Worm (Caenorhabditis elegans): ENCODE measurements around the gene lip-1.

DNA sequence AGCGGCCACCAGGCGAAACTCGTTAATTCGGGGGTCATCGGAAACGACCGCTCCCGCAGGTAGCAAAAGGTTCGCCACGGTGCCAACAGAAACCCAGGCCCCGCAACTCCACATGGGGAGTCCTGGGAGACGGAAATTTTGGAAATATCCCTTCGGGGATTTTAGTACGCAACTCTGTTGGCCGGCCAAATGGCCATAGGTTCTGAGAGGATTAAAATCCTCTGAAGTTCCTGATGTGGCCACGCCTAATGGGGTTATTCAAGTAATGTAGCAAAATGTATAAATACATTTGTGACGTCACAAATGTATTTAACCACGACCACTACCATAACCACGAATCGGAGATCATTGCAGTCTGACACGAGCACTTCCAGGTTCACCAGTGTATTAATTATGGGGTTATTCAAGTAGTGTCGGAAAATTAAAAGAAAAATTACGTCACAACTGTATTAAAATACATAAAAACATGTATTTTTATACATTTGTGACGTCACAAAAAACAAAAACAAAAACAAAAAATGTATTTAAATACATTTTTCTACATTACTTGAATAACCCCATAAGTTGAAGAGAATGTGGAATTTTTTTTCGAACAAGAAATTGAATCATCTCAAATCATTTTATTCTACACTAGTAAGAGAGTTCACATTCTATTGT lies 49.3 kb upstream of the lip-1 start:
- no peak for TF ChIP-seq pqm-1 (tag; optimal IDR thresholded peaks at IDR 0.05)
- TF ChIP-seq lin-13 (GFP tag; optimal IDR thresholded peaks at IDR 0.05) = no peak
- no peak for TF ChIP-seq nhr-28 (tag; optimal IDR thresholded peaks at IDR 0.05)
- TF ChIP-seq snpc-4 (tag; optimal IDR thresholded peaks at IDR 0.05) = no peak
- no peak for TF ChIP-seq pag-3 (tag; optimal IDR thresholded peaks at IDR 0.05; ENCODE audit: borderline replicate concordance, insufficient read depth)
- no peak for TF ChIP-seq unc-62 (GFP tag; optimal IDR thresholded peaks at IDR 0.05)
- no peak for TF ChIP-seq ceh-88 (GFP tag; IDR thresholded peaks at IDR 0.05)
- TF ChIP-seq tbx-2 (tag; optimal IDR thresholded peaks at IDR 0.05) = no peak
- TF ChIP-seq elt-3 (tag; optimal IDR thresholded peaks at IDR 0.05) = no peak
- no peak for TF ChIP-seq xbp-1 (tag; optimal IDR thresholded peaks at IDR 0.05)
- no peak for TF ChIP-seq efl-1 (optimal IDR thresholded peaks at IDR 0.05)
- TF ChIP-seq efl-1 (GFP tag; optimal IDR thresholded peaks at IDR 0.05 in 1 of 2) = no peak
